Worm (Caenorhabditis elegans) whole organism, L1 larva: Measurements from ENCODE around the gene abu-1.

ENCODE experiments used
- C16A3.4 ChIP-seq: fragments of 150-350 bp; optimal IDR thresholded peaks from 2 replicates; lab custom pipeline; 2014; ENCODE audit warnings: missing biosample characterization, missing genetic modification characterization
- Y116A8C.19 ChIP-seq: sonication (generic microtip); optimal IDR thresholded peaks from 2 replicates; lab custom pipeline; 2016; ENCODE audit warnings: missing compliant biosample characterization, missing genetic modification characterization, borderline replicate concordance
- aha-1 ChIP-seq: fragments of 150-350 bp; optimal IDR thresholded peaks from 2 replicates; lab custom pipeline; 2014; ENCODE audit warnings: missing biosample characterization, missing genetic modification characterization
- ama-1 ChIP-seq: fragments of 150-350 bp; optimal IDR thresholded peaks from 2 replicates; lab custom pipeline; 2014
- blmp-1 ChIP-seq: fragments of 150-350 bp; optimal IDR thresholded peaks from 2 replicates; lab custom pipeline; 2014; ENCODE audit warnings: missing biosample characterization, missing genetic modification characterization
- ceh-8 ChIP-seq: fragments of 200-800 bp; sonication (Bioruptor generic); optimal IDR thresholded peaks from 2 replicates; lab custom pipeline; 2018; ENCODE audit warnings: mild to moderate bottlenecking, missing genetic modification characterization, moderate library complexity, missing compliant biosample characterization
- ceh-82 ChIP-seq, 3 experiments: fragments of 150-350 bp in 1 of 3; sonication (generic microtip) in 2 of 3; optimal IDR thresholded peaks; 2 replicates each; lab custom pipeline; 2014 to 2017; ENCODE audit warnings: missing biosample characterization in 3 of 3, missing genetic modification characterization in 3 of 3
- ceh-88 ChIP-seq: fragments of 200-800 bp; sonication (Bioruptor generic); IDR thresholded peaks from 2 replicates; pipeline ENCODE4 v1.3.6; 2022; ENCODE audit warnings: missing genetic modification characterization, missing compliant biosample characterization
- dpl-1 ChIP-seq, 3 experiments: fragments of 150-350 bp in 2 of 3; sonication (generic microtip) in 1 of 3; optimal IDR thresholded peaks; 2 replicates each; lab custom pipeline; 2014 to 2017; ENCODE audit warnings: missing biosample characterization in 3 of 3, missing genetic modification characterization in 3 of 3, missing genetic modification reagents in 3 of 3
- dsc-1 ChIP-seq: sonication (generic microtip); optimal IDR thresholded peaks from 2 replicates; lab custom pipeline; 2016; ENCODE audit warnings: mild to moderate bottlenecking, missing genetic modification characterization, missing compliant biosample characterization
- efl-1 ChIP-seq, 4 experiments: fragments of 150-350 bp; optimal IDR thresholded peaks in 3 of 4; peaks in 1 of 4; 1 replicate in 1 of 4; 2 replicates in 3 of 4; lab custom pipeline; 2014; ENCODE audit warnings: missing biosample characterization in 2 of 4, missing genetic modification characterization in 2 of 4, missing genetic modification reagents in 2 of 4
- egl-13 ChIP-seq: sonication (generic microtip); optimal IDR thresholded peaks from 2 replicates; lab custom pipeline; 2016; ENCODE audit warnings: missing genotype, missing genetic modification reagents, missing genetic modification characterization, missing compliant biosample characterization
- egl-27 ChIP-seq, 2 experiments: fragments of 150-350 bp in 1 of 2; sonication (generic microtip); optimal IDR thresholded peaks; 3 replicates each; lab custom pipeline; 2017 to 2018; ENCODE audit warnings: missing biosample characterization in 2 of 2, missing genetic modification characterization in 2 of 2, missing genetic modification reagents in 2 of 2
- elt-2 ChIP-seq: sonication (generic microtip); optimal IDR thresholded peaks from 2 replicates; lab custom pipeline; 2016; ENCODE audit warnings: missing genetic modification characterization, mild to moderate bottlenecking, inconsistent platforms, missing compliant biosample characterization, missing genetic modification reagents
- ets-5 ChIP-seq: fragments of 200-800 bp; sonication (Bioruptor generic); IDR thresholded peaks from 2 replicates; pipeline ENCODE4 v1.3.6; 2022; ENCODE audit warnings: missing genetic modification characterization, missing compliant biosample characterization
- fkh-8 ChIP-seq: sonication (generic microtip); optimal IDR thresholded peaks from 2 replicates; lab custom pipeline; 2016; ENCODE audit warnings: mild to moderate bottlenecking, missing genetic modification characterization, missing compliant biosample characterization
- grh-1 ChIP-seq: fragments of 200-800 bp; sonication (Bioruptor generic); IDR thresholded peaks from 2 replicates; pipeline ENCODE4 v1.3.6; 2022; ENCODE audit warnings: missing genetic modification reagents, missing genetic modification characterization, missing compliant biosample characterization
- hlh-17 ChIP-seq: fragments of 200-800 bp; sonication (Bioruptor generic); optimal IDR thresholded peaks from 2 replicates; lab custom pipeline; 2018; ENCODE audit warnings: missing genetic modification characterization, mild to moderate bottlenecking, missing compliant biosample characterization, moderate library complexity, borderline replicate concordance
- hpl-2 ChIP-seq: fragments of 150-350 bp; optimal IDR thresholded peaks from 2 replicates; lab custom pipeline; 2014; ENCODE audit warnings: missing biosample characterization, missing genetic modification reagents, missing genetic modification characterization
- irx-1 ChIP-seq: sonication (generic microtip); optimal IDR thresholded peaks from 2 replicates; lab custom pipeline; 2016; ENCODE audit warnings: missing genetic modification characterization, missing compliant biosample characterization
- jun-1 ChIP-seq: fragments of 150-350 bp; optimal IDR thresholded peaks from 2 replicates; lab custom pipeline; 2014; ENCODE audit warnings: missing biosample characterization, missing genetic modification reagents, missing genetic modification characterization
- lin-15B ChIP-seq: fragments of 150-350 bp; sonication (generic microtip); optimal IDR thresholded peaks from 3 replicates; lab custom pipeline; 2014; ENCODE audit warnings: missing biosample characterization, missing genetic modification characterization
- lin-35 ChIP-seq, 2 experiments: fragments of 150-350 bp; optimal IDR thresholded peaks; 2 replicates each; lab custom pipeline; 2014; ENCODE audit warnings: missing biosample characterization in 2 of 2, missing genetic modification characterization in 2 of 2, missing genetic modification reagents in 2 of 2
- lsy-2 ChIP-seq, 2 experiments: fragments of 150-350 bp; optimal IDR thresholded peaks; 2 replicates each; lab custom pipeline; 2014; ENCODE audit warnings: missing biosample characterization in 2 of 2, missing genetic modification characterization in 2 of 2
- nhr-20 ChIP-seq: sonication (generic microtip); optimal IDR thresholded peaks from 2 replicates; lab custom pipeline; 2016; ENCODE audit warnings: mild to moderate bottlenecking, missing genetic modification characterization, missing compliant biosample characterization
- nhr-237 ChIP-seq: fragments of 150-350 bp; optimal IDR thresholded peaks from 2 replicates; lab custom pipeline; 2014; ENCODE audit warnings: missing biosample characterization, missing genetic modification characterization
- nhr-28 ChIP-seq: fragments of 150-350 bp; optimal IDR thresholded peaks from 2 replicates; lab custom pipeline; 2014; ENCODE audit warnings: missing biosample characterization, missing genetic modification characterization
- nhr-71 ChIP-seq: sonication (generic microtip); optimal IDR thresholded peaks from 2 replicates; lab custom pipeline; 2016; ENCODE audit warnings: mild to moderate bottlenecking, missing genetic modification characterization, moderate library complexity, missing compliant biosample characterization
- nhr-76 ChIP-seq: sonication (generic microtip); optimal IDR thresholded peaks from 2 replicates; lab custom pipeline; 2017; ENCODE audit warnings: missing biosample characterization, missing genetic modification characterization
- nhr-84 ChIP-seq: sonication (generic microtip); optimal IDR thresholded peaks from 2 replicates; lab custom pipeline; 2017; ENCODE audit warnings: missing biosample characterization, missing genetic modification characterization
- nhr-85 ChIP-seq: sonication (generic microtip); peaks from one replicate; lab custom pipeline; 2016; ENCODE audit warnings: missing genetic modification characterization, inconsistent platforms, missing compliant biosample characterization
- nhr-90 ChIP-seq: sonication (generic microtip); optimal IDR thresholded peaks from 2 replicates; lab custom pipeline; 2016; ENCODE audit warnings: mild to moderate bottlenecking, missing genetic modification characterization, missing compliant biosample characterization; ENCODE audit not compliant: poor library complexity
- pag-3 ChIP-seq: sonication (generic microtip); optimal IDR thresholded peaks from 2 replicates; lab custom pipeline; 2017; ENCODE audit warnings: missing genetic modification characterization, mild to moderate bottlenecking, missing compliant biosample characterization, antibody characterized with exemption, borderline replicate concordance; ENCODE audit not compliant: insufficient read depth
- pax-3 ChIP-seq: fragments of 200-800 bp; sonication (Bioruptor generic); optimal IDR thresholded peaks from 2 replicates; lab custom pipeline; 2018; ENCODE audit warnings: mild to moderate bottlenecking, missing genetic modification characterization, moderate library complexity, missing compliant biosample characterization
- rnt-1 ChIP-seq: sonication (generic microtip); optimal IDR thresholded peaks from 2 replicates; lab custom pipeline; 2016; ENCODE audit warnings: mild to moderate bottlenecking, missing genetic modification characterization, moderate library complexity, missing compliant biosample characterization
- snpc-4 ChIP-seq: fragments of 150-350 bp; optimal IDR thresholded peaks from 2 replicates; lab custom pipeline; 2014; ENCODE audit warnings: missing biosample characterization, missing genetic modification characterization
- sptf-1 ChIP-seq: fragments of 150-350 bp; optimal IDR thresholded peaks from 2 replicates; lab custom pipeline; 2014; ENCODE audit warnings: missing biosample characterization, missing genetic modification characterization
- sup-37 ChIP-seq: fragments of 200-800 bp; sonication (Bioruptor generic); optimal IDR thresholded peaks from 2 replicates; lab custom pipeline; 2018; ENCODE audit warnings: mild to moderate bottlenecking, missing genetic modification characterization, missing compliant biosample characterization
- swsn-7 ChIP-seq: sonication (generic microtip); optimal IDR thresholded peaks from 2 replicates; lab custom pipeline; 2016; ENCODE audit warnings: missing genetic modification characterization, missing compliant biosample characterization
- tlp-1 ChIP-seq: fragments of 150-350 bp; optimal IDR thresholded peaks from 2 replicates; lab custom pipeline; 2014; ENCODE audit warnings: missing biosample characterization, missing genetic modification characterization
- unc-130 ChIP-seq: fragments of 150-350 bp; optimal IDR thresholded peaks from 2 replicates; lab custom pipeline; 2017; ENCODE audit warnings: missing biosample characterization, missing genetic modification characterization, inconsistent platforms
- unc-62 ChIP-seq: fragments of 150-350 bp; optimal IDR thresholded peaks from 2 replicates; lab custom pipeline; 2014; ENCODE audit warnings: missing biosample characterization, missing genetic modification reagents, missing genetic modification characterization
- unc-86 ChIP-seq: sonication (generic microtip); optimal IDR thresholded peaks from 2 replicates; lab custom pipeline; 2016; ENCODE audit warnings: missing genetic modification characterization, missing compliant biosample characterization
- unc-98 ChIP-seq: fragments of 200-800 bp; sonication (Bioruptor generic); IDR thresholded peaks from 2 replicates; pipeline ENCODE4 v1.3.6; 2022; ENCODE audit warnings: missing genetic modification characterization, missing compliant biosample characterization
- zag-1 ChIP-seq: fragments of 150-350 bp; optimal IDR thresholded peaks from 2 replicates; lab custom pipeline; 2014; ENCODE audit warnings: missing biosample characterization, missing genetic modification characterization
- zip-4 ChIP-seq: fragments of 200-800 bp; sonication (Bioruptor generic); optimal IDR thresholded peaks from 2 replicates; lab custom pipeline; 2018; ENCODE audit warnings: mild to moderate bottlenecking, missing genetic modification characterization, moderate library complexity, missing compliant biosample characterization

The abu-1 gene

DNA sequence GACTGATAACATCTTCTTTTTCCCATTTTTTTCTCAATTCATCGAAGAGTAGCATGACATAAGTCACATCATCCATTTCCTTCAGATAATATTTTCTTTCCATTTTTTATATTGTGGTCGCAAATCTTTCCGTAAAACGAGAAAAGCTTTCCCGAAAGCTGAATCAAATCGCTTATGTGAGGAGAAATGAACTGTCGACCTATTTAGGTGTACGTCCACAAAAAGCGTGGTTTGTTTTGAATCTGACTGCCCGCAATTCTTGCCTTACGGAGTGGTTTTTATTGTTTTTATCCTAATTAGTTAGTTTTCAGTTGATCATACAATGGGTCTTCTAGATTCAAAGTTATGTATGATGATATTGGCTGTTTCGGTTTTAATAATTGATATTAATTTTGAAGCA lies 23.4 kb downstream of the abu-1 start, which contains the start of gene ttll-15:
Gene ttll-15 (plus strand): TSS at position 301 of the 400 bp plus-strand sequence.
- TF ChIP-seq unc-86 (tag; lab: Kevin White, UChicago) (no peak), blmp-1 (tag; lab: Kevin White, UChicago) (peak; percentile 49), egl-27 (tag; optimal IDR thresholded peaks at IDR 0.05; lab: Kevin White, UChicago) (no peak), nhr-28 (tag; lab: Kevin White, UChicago) (no peak)
- TF ChIP-seq, all 84 proteins: peak for 1

- TF ChIP-seq ets-5, result no peak
- TF ChIP-seq lin-35 (GFP tag; optimal IDR thresholded peaks at IDR 0.05; lab: Kevin White, UChicago), result peak in 1 of 2 experiments; percentile 27
- no peak for TF ChIP-seq nhr-76 (tag; lab: Kevin White, UChicago)
- no peak for TF ChIP-seq lin-15B (tag; lab: Kevin White, UChicago)
- TF ChIP-seq efl-1 (optimal IDR thresholded peaks at IDR 0.05; lab: Kevin White, UChicago), result no peak
- peak in 1 of 2 experiments; percentile 80 for TF ChIP-seq efl-1 (GFP tag; optimal IDR thresholded peaks at IDR 0.05 in 1 of 2; lab: Kevin White, UChicago)
- TF ChIP-seq ama-1 (lab: Kevin White, UChicago), result no peak
- TF ChIP-seq pax-3 (tag; lab: Kevin White, UChicago), result no peak
- no peak for TF ChIP-seq ceh-8 (GFP tag; lab: Kevin White, UChicago)
- TF ChIP-seq irx-1 (tag; lab: Kevin White, UChicago), result no peak
- no peak for TF ChIP-seq sup-37
- no peak for TF ChIP-seq sptf-1 (tag; lab: Kevin White, UChicago)
- TF ChIP-seq lsy-2 (tag; optimal IDR thresholded peaks at IDR 0.05; lab: Kevin White, UChicago), result no peak
- TF ChIP-seq nhr-90 (tag; lab: Kevin White, UChicago), result no peak
- TF ChIP-seq snpc-4, result no peak
These were observed 24.1 kb downstream of the abu-1 start, which contains the start of gene ceeh-2 for ce11 chrV:10357467-10357953. Gene ceeh-2, minus strand, starts transcription at chrV:10357903.

- no peak for TF ChIP-seq nhr-28 (tag; lab: Kevin White, UChicago)
- TF ChIP-seq zip-4 (GFP tag; lab: Kevin White, UChicago), result peak; percentile 20
- TF ChIP-seq nhr-76 (tag; lab: Kevin White, UChicago), result no peak
- peak; percentile 94 for TF ChIP-seq nhr-71 (tag; lab: Kevin White, UChicago)
- TF ChIP-seq egl-27 (tag; optimal IDR thresholded peaks at IDR 0.05; lab: Kevin White, UChicago), result no peak
- TF ChIP-seq unc-130 (tag; lab: Kevin White, UChicago), result peak; percentile 71
- TF ChIP-seq jun-1 (tag; lab: Kevin White, UChicago), result no peak
- peak; percentile 91 for TF ChIP-seq dsc-1 (tag; lab: Kevin White, UChicago)
- peak; percentile 78 for TF ChIP-seq fkh-8 (tag; lab: Kevin White, UChicago)
- peak; percentile 91 for TF ChIP-seq egl-13
- TF ChIP-seq unc-62 (GFP tag; lab: Kevin White, UChicago), result no peak
- TF ChIP-seq grh-1 (GFP tag; lab: Robert Waterston, UW), result peak; percentile 67
- no peak for TF ChIP-seq pag-3
- peak; percentile 88 for TF ChIP-seq nhr-20 (tag; lab: Kevin White, UChicago)
- TF ChIP-seq hlh-17 (GFP tag; lab: Kevin White, UChicago), result no peak
- no peak for TF ChIP-seq aha-1
- TF ChIP-seq ceh-88, result peak; percentile 69
- peak; percentile 95 for TF ChIP-seq nhr-85
- TF ChIP-seq hpl-2 (GFP tag; lab: Kevin White, UChicago), result no peak
- no peak for TF ChIP-seq nhr-84 (tag; lab: Kevin White, UChicago)
- peak; percentile 69 to 78 (median 74) for TF ChIP-seq ceh-82 (tag; optimal IDR thresholded peaks at IDR 0.05; lab: Kevin White, UChicago)
- TF ChIP-seq unc-86 (tag; lab: Kevin White, UChicago), result peak; percentile 82
- peak; percentile 85 for TF ChIP-seq unc-98 (GFP tag; lab: Robert Waterston, UW)
- peak; percentile 65 for TF ChIP-seq elt-2 (tag; lab: Kevin White, UChicago)
- peak; percentile 77 for TF ChIP-seq Y116A8C.19
- no peak for TF ChIP-seq tlp-1
- peak; percentile 84 for TF ChIP-seq swsn-7
- TF ChIP-seq dpl-1 (GFP tag; optimal IDR thresholded peaks at IDR 0.05; lab: Kevin White, UChicago), result peak; percentile 91 to 96 (median 94)
- no peak for TF ChIP-seq sptf-1 (tag; lab: Kevin White, UChicago)
- peak; percentile 26 for TF ChIP-seq snpc-4
- peak; percentile 62 for TF ChIP-seq C16A3.4 (tag; lab: Kevin White, UChicago)
- peak; percentile 99 for TF ChIP-seq rnt-1 (tag; lab: Kevin White, UChicago)
- TF ChIP-seq nhr-237 (tag; lab: Kevin White, UChicago), result peak; percentile 41
- TF ChIP-seq ama-1 (lab: Kevin White, UChicago), result no peak
- no peak for TF ChIP-seq zag-1 (tag; lab: Kevin White, UChicago)
- TF ChIP-seq lsy-2 (tag; optimal IDR thresholded peaks at IDR 0.05; lab: Kevin White, UChicago), result peak; percentile 82 to 84
These were observed 25.8 kb downstream of the abu-1 start, which contains the start of gene sluh-7 for ce11 chrV:10355773-10356335. Gene sluh-7, minus strand, starts transcription at chrV:10355823.
